Worm (Caenorhabditis elegans): ENCODE data around the gene cwf-19L2.

The cwf-19L2 gene

DNA sequence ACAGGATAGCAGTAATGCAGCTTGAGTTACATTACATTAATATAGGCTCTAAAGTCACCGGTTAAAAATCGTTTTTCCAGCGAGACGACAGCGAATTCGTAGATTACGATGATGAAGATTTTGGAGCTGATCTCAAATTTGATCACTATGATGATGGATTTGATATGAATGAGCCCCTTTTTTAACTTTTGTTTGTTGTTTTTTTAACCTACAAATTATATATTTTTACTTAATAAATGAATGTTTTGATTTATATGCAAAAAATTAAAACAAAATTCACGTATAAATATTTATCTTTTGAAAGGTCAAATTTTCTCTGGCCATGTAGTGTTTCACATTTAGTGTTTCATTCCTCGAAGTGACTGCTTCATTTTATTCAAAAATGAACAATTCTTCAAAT is 50.0 kb downstream of the cwf-19L2 start, which contains the start of gene F08F8.6:
TSS of gene F08F8.6 (plus strand) at position 301 of the 400 bp plus-strand sequence.
- TF ChIP-seq hmg-1.2 (GFP tag; IDR thresholded peaks at IDR 0.05) = no peak
- no peak for TF ChIP-seq bed-1 (GFP tag; IDR thresholded peaks at IDR 0.05)
- no peak for TF ChIP-seq F23B12.7 (tag; optimal IDR thresholded peaks at IDR 0.05; ENCODE audit: insufficient read depth)
- TF ChIP-seq ztf-22 (GFP tag; optimal IDR thresholded peaks at IDR 0.05) = no peak

DNA sequence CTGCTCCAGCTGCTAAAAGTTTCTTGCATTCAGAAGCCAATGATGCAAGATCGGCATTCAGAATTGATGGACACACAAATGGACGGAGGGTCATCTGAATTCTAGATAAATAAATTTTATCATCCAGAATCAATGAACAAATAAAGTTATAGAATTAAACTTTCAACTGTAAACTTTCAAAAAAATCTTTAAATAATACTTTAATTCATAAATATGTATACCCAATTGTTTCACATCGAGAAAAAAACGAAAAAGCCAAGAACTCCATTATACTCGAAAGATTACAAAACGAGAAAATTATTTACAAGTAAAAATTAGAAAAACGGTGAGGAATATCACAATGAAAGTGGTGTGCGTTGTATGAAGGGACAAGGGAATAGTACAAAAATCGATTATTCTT is 53.6 kb downstream of the cwf-19L2 start, which contains the start of gene F08F8.7:
TSS of gene F08F8.7 (minus strand) at position 101 of the 400 bp plus-strand sequence.
- TF ChIP-seq egl-18 (GFP tag; IDR thresholded peaks at IDR 0.05) (no peak), F23B12.7 (tag; optimal IDR thresholded peaks at IDR 0.05; ENCODE audit: insufficient read depth) (no peak), zfh-2 (GFP tag; conservative IDR thresholded peaks at IDR 0.05) (no peak), ceh-79 (tag; optimal IDR thresholded peaks at IDR 0.05) (no peak), bed-1 (GFP tag; IDR thresholded peaks at IDR 0.05) (no peak), F39B2.1 (GFP tag; IDR thresholded peaks at IDR 0.05) (no peak), hsf-1 (GFP tag; IDR thresholded peaks at IDR 0.05) (no peak), him-1 (tag; optimal IDR thresholded peaks at IDR 0.05) (no peak), let-526 (GFP tag; IDR thresholded peaks at IDR 0.05) (no peak)

DNA sequence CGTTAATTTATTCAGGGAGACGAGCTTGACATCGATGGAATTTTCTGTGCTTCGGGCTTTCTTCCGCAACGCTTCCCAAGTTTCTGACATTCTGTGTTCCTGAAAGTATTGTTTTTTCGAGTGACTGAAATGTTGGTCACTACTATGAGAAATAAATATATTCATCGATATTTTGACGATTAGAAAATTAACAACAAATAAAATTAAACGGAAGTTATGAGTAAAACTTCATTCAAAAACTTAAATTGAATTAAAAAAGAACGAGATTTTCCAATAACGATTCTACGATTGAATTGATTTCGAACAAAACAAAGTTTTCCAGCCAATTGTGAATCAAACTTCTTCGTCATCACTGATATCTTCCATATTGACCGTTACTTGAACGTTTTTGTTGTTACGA is 55.6 kb downstream of the cwf-19L2 start, which contains the start of gene gos-28:
TSS of gene gos-28 (minus strand) at position 101 of the 400 bp plus-strand sequence.
- TF ChIP-seq hsf-1 (GFP tag; IDR thresholded peaks at IDR 0.05) (no peak), gei-17 (GFP tag; optimal IDR thresholded peaks at IDR 0.05) (no peak), B0261.1 (tag; optimal IDR thresholded peaks at IDR 0.05) (no peak)

DNA sequence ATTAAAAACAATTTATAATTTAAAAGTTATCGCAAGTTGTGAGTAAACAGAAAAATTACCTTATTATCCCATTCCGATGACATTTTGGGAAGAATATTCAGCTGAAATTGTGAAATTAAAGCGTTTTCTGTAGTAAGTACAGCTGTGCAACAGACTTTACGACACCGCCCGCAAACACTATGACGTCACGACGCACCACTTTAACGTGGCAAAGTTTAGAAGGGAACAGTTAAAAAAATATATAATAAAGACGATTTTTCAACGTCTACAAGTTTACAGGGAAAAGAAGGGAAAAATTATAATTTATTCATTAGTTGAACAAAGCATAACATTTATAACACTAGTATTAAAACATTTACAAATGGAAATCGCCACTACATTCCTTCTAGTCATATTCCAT is 60.4 kb downstream of the cwf-19L2 start, which contains the start of gene F08F8.9:
TSS of gene F08F8.9 (minus strand) at position 101 of the 400 bp plus-strand sequence.
- TF ChIP-seq B0019.2 (GFP tag; conservative IDR thresholded peaks at IDR 0.05) = no peak
- TF ChIP-seq chd-7 (tag; optimal IDR thresholded peaks at IDR 0.05) = no peak
- no peak for TF ChIP-seq C17E4.6 (GFP tag; IDR thresholded peaks at IDR 0.05)
- TF ChIP-seq F33H1.4 (GFP tag; IDR thresholded peaks at IDR 0.05) = no peak
- TF ChIP-seq fkh-3 (tag; optimal IDR thresholded peaks at IDR 0.05) = no peak
- no peak for TF ChIP-seq K12H6.12 (tag; optimal IDR thresholded peaks at IDR 0.05)
- TF ChIP-seq lin-35 (GFP tag; optimal IDR thresholded peaks at IDR 0.05) = no peak
- no peak for TF ChIP-seq F22D6.2 (tag; optimal IDR thresholded peaks at IDR 0.05)
- TF ChIP-seq F55B11.4 (tag; optimal IDR thresholded peaks at IDR 0.05; ENCODE audit: borderline replicate concordance, insufficient read depth) = no peak
- no peak for TF ChIP-seq nfyb-1 (GFP tag; IDR thresholded peaks at IDR 0.05)
- no peak for TF ChIP-seq ztf-25 (GFP tag; IDR thresholded peaks at IDR 0.05)
- no peak for TF ChIP-seq ZK185.1 (tag; optimal IDR thresholded peaks at IDR 0.05; ENCODE audit: poor library complexity, severe bottlenecking)
- no peak for TF ChIP-seq ekl-4 (GFP tag; IDR thresholded peaks at IDR 0.05)
- no peak for TF ChIP-seq Y53F4B.3 (GFP tag; IDR thresholded peaks at IDR 0.05)
- no peak for TF ChIP-seq B0261.1 (tag; optimal IDR thresholded peaks at IDR 0.05)
- no peak for TF ChIP-seq mel-28 (tag; optimal IDR thresholded peaks at IDR 0.05; ENCODE audit: borderline replicate concordance)
- TF ChIP-seq lin-40 (tag; optimal IDR thresholded peaks at IDR 0.05) = no peak
- TF ChIP-seq rcor-1 (GFP tag; IDR thresholded peaks at IDR 0.05) = no peak

DNA sequence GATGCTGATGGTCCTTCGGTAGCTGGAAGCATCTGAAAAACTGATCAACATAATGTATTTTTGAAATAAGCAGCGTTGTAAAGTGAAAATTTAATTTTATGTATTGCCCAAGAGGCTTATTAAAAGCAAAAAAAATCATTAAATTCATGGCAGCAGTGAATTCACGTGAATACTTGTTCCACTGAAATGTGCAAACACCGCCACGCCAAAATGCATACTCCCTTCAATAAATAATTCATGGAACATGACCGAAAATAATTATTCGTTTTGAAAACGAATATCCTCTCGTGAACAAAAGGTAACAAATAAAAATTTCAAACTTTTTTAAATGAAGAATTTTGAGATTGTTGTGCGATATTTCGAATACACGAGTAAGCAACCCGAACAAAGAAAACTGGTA is 63.9 kb downstream of the cwf-19L2 start, which contains the start of gene F08F8.10:
TSS of gene F08F8.10 (minus strand) at position 38 of the 400 bp plus-strand sequence.
- TF ChIP-seq hrde-1 (tag; optimal IDR thresholded peaks at IDR 0.05; ENCODE audit: borderline replicate concordance) (peak; percentile 14), hmg-1.2 (GFP tag; IDR thresholded peaks at IDR 0.05) (peak; percentile 29; the same call in 1 of the 2 replicates), B0035.1 (tag; optimal IDR thresholded peaks at IDR 0.05) (no peak), sptf-2 (GFP tag; optimal IDR thresholded peaks at IDR 0.05) (no peak), lsl-1 (GFP tag; optimal IDR thresholded peaks at IDR 0.05) (no peak), ztf-3 (GFP tag; optimal IDR thresholded peaks at IDR 0.05) (no peak), D2030.7 (GFP tag; IDR thresholded peaks at IDR 0.05) (no peak), die-1 (tag; optimal IDR thresholded peaks at IDR 0.05) (peak; percentile 24), T07F8.4 (tag; optimal IDR thresholded peaks at IDR 0.05) (no peak), F52B5.7 (tag; optimal IDR thresholded peaks at IDR 0.05) (no peak), madf-8 (GFP tag; conservative IDR thresholded peaks at IDR 0.05) (no peak), F23B12.7 (tag; optimal IDR thresholded peaks at IDR 0.05; ENCODE audit: insufficient read depth) (no peak), attf-3 (GFP tag; conservative IDR thresholded peaks at IDR 0.05) (no peak), tlf-1 (GFP tag; optimal IDR thresholded peaks at IDR 0.05) (no peak), hsf-1 (GFP tag; IDR thresholded peaks at IDR 0.05) (0 out of 2 replicates have a peak, but pooled peaks have one; percentile 29)

All from whole organism, young adult.